Fruit fly (Drosophila melanogaster) whole organism: Measurements from ENCODE around the gene CG33923.

Experiments used
- CG8478 ChIP-seq: fragments of >200 bp; optimal IDR thresholded peaks from 2 replicates; lab custom pipeline; 2018; ENCODE audit warnings: inconsistent platforms
- Dll ChIP-seq: fragments of >200 bp; optimal IDR thresholded peaks from 2 replicates; lab custom pipeline; 2017
- EcR ChIP-seq, 2 experiments: fragments of >200 bp; optimal IDR thresholded peaks; 2 replicates each; lab custom pipeline; 2017; ENCODE audit warnings: missing biosample characterization in 2 of 2, missing genetic modification characterization in 2 of 2, missing genetic modification reagents in 2 of 2
- pan ChIP-seq: fragments of >200 bp; optimal IDR thresholded peaks from 2 replicates; lab custom pipeline; 2017
- psq ChIP-seq: fragments of >200 bp; optimal IDR thresholded peaks from 2 replicates; lab custom pipeline; 2017
- usp ChIP-seq: fragments of >200 bp; optimal IDR thresholded peaks from 2 replicates; lab custom pipeline; 2017; ENCODE audit warnings: missing biosample characterization, missing genetic modification characterization, mixed read lengths

Gene CG33923

DNA sequence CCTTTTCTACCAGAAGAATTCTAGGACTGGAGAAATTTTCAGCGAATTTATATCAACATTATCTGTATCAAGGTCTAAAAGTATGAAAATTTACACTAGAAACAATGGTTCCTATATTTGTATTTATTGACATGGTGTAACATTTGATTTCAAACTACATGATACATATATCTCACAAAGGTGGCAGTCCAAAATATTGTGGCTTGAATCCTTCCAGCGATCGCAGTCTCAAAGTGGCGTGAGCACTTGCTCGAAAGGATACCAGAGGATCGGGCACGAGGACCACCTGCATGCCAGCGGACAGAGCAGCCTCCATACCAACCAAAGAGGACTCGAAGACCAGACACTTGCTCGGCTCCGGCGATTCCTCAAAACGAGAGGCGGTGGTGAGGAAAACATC is 12.1 kb upstream of the CG33923 start, which contains the start of gene CG5561:
Gene CG5561, minus strand, starts transcription at position 101 of the 400 bp plus-strand sequence.
- TF ChIP-seq EcR (GFP tag; optimal IDR thresholded peaks at IDR 0.05; lab: Kevin White, UChicago) = no peak
- TF ChIP-seq usp (GFP tag; lab: Kevin White, UChicago) = no peak
- TF ChIP-seq CG8478 (lab: Kevin White, UChicago) = no peak
- TF ChIP-seq pan (lab: Kevin White, UChicago) = no peak
- no peak for TF ChIP-seq psq
- TF ChIP-seq Dll = no peak

dm6 chr2L:1352768-1353167 is 10.9 kb upstream of the CG33923 start, which contains the start of gene CG5556:
TSS of gene CG5556 (minus strand) at chr2L:1352868.
- TF ChIP-seq EcR (GFP tag; optimal IDR thresholded peaks at IDR 0.05; lab: Kevin White, UChicago) = no peak
- TF ChIP-seq CG8478 (lab: Kevin White, UChicago) = no peak
- no peak for TF ChIP-seq pan (lab: Kevin White, UChicago)
- no peak for TF ChIP-seq psq
- TF ChIP-seq Dll = no peak
- TF ChIP-seq usp (GFP tag; lab: Kevin White, UChicago) = no peak

DNA sequence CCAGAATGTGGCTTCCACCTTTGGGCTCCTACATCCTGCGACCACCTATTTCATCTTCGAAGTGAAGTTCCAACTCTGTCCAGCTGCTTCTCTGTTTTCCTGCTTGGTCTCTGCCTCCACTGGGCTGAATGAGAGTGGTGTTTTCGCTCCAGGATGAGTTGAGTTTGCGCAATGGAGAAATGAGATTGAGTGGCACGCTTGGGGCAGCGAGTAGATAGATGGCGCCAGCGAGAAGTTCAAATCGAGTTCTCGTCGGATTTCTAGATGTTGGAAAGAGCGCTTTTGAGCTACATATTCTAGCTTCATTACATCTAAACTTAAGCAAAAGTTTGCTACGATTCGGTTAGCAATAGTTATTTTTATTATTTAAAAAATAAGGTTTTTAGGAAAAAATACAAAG is 4.1 kb upstream of the CG33923 start:
- no peak for TF ChIP-seq EcR (GFP tag; optimal IDR thresholded peaks at IDR 0.05; lab: Kevin White, UChicago)
- TF ChIP-seq Dll = no peak
- no peak for TF ChIP-seq pan (lab: Kevin White, UChicago)
- TF ChIP-seq CG8478 (lab: Kevin White, UChicago) = no peak
- TF ChIP-seq usp (GFP tag; lab: Kevin White, UChicago) = no peak
- no peak for TF ChIP-seq psq

- no peak for TF ChIP-seq EcR (GFP tag; optimal IDR thresholded peaks at IDR 0.05; lab: Kevin White, UChicago)
- no peak for TF ChIP-seq Dll
- TF ChIP-seq usp (GFP tag; lab: Kevin White, UChicago) = no peak
- TF ChIP-seq CG8478 (lab: Kevin White, UChicago) = no peak
- TF ChIP-seq pan (lab: Kevin White, UChicago) = no peak
- no peak for TF ChIP-seq psq
Measured at dm6 chr2L:1344071-1344470, 2.2 kb upstream of the CG33923 start, which contains the start of the genes CG33922 and Cdlc2. TSS of gene CG33922 (minus strand) at chr2L:1344171. TSS of gene Cdlc2 (plus strand) at chr2L:1344400.

- TF ChIP-seq psq = no peak
Measured at dm6 chr2L:1333828-1334227, 8.1 kb downstream of the CG33923 start, which contains the start of gene CG5440. TSS of gene CG5440 (plus strand) at chr2L:1334128.

dm6 chr2L:1328861-1329260 is 13.0 kb downstream of the CG33923 start, which contains the start of gene a5:
TSS of gene a5 (plus strand) at chr2L:1329161.
- TF ChIP-seq EcR (GFP tag; optimal IDR thresholded peaks at IDR 0.05; lab: Kevin White, UChicago) = no peak

DNA sequence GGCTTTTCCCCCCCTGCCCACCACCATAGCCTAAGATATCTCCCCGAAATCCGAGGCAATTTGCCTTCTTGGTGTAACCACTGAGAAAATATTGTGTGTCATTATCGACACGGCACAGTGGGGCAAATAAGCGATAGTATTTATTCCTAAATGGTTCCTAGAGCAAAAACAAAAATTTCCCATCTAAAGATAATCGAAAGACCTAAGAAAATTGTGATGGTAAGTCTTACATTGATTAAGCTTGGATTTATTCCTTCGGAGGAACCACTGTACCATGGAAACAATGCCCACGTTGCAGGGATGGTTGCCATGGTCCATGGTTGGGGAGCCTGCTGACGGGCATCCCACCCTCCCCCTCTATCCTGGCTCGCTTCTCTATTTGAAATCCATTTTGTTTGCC is 25.5 kb downstream of the CG33923 start:
- no peak for TF ChIP-seq psq
- no peak for TF ChIP-seq Dll
- no peak for TF ChIP-seq usp (GFP tag; lab: Kevin White, UChicago)
- TF ChIP-seq pan (lab: Kevin White, UChicago) = no peak
- TF ChIP-seq CG8478 (lab: Kevin White, UChicago) = no peak
- no peak for TF ChIP-seq EcR (GFP tag; optimal IDR thresholded peaks at IDR 0.05; lab: Kevin White, UChicago)

DNA sequence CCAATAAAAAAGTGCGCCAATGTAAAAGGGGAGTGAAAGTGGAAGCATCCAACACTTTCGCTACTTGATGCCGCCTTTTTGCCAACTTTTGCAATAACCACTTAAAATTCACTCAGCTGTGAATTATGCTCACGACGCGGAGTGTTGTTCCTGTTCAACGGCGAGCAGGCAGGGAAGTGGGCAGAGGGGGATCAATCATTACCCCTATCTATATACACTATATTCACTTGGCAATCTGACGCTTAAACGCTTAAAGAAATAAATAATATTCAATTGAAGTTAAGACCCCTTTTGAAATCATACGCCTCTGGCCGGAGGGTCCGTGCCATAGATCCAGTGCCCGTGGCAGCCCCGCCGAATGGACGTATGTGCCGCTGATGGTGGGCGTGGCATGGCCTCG is 26.6 kb downstream of the CG33923 start:
- TF ChIP-seq psq = no peak
- no peak for TF ChIP-seq pan (lab: Kevin White, UChicago)
- no peak for TF ChIP-seq CG8478 (lab: Kevin White, UChicago)
- no peak for TF ChIP-seq Dll
- no peak for TF ChIP-seq usp (GFP tag; lab: Kevin White, UChicago)
- no peak for TF ChIP-seq EcR (GFP tag; optimal IDR thresholded peaks at IDR 0.05; lab: Kevin White, UChicago)

DNA sequence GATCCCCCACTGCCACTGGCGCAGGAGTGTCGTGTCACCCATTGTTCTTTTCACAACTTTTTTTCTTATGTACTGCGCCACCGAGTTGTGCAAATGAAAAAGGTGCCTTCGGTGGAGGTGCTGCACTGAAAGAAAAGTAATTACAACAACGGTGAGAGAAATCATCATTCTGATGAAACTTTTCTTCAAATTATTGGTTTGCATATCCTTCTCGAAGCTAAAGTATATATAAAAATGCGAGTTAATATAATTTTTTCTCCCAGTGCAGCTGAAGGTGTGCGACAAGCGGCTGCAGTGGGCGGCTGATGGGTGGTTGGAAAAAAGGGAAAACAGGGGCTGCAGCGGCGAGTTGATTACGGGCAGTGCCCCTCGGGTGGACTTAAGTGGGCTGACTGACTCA is 29.6 kb downstream of the CG33923 start:
- TF ChIP-seq pan (lab: Kevin White, UChicago) = no peak
- TF ChIP-seq CG8478 (lab: Kevin White, UChicago) = no peak
- TF ChIP-seq usp (GFP tag; lab: Kevin White, UChicago) = no peak
- no peak for TF ChIP-seq psq
- TF ChIP-seq EcR (GFP tag; optimal IDR thresholded peaks at IDR 0.05; lab: Kevin White, UChicago) = no peak
- TF ChIP-seq Dll = no peak
